Fruit fly (Drosophila melanogaster) whole organism, embryonic: ENCODE results near the gene CheA7a.

ENCODE experiments used
- Adf1 ChIP-seq: fragments of 200-800 bp; sonication (Bioruptor generic); IDR thresholded peaks from 2 replicates; pipeline ENCODE4 v1.3.6; 2022; ENCODE audit warnings: missing biosample characterization, missing genetic modification characterization
- C15 ChIP-seq: fragments of 200-800 bp; sonication (Bioruptor generic); IDR thresholded peaks from 3 replicates; pipeline ENCODE4 v1.3.6; 2022; ENCODE audit warnings: missing biosample characterization, missing genetic modification characterization
- CG10267 ChIP-seq: fragments of 200-800 bp; sonication (Bioruptor generic); optimal IDR thresholded peaks from 2 replicates; lab custom pipeline; 2018; ENCODE audit warnings: missing biosample characterization, mild to moderate bottlenecking, missing genetic modification characterization, moderate library complexity
- CG10543 ChIP-seq: fragments of 200-800 bp; sonication (Bioruptor generic); optimal IDR thresholded peaks from 3 replicates; lab custom pipeline; 2017; ENCODE audit warnings: missing biosample characterization, mild to moderate bottlenecking, missing genetic modification characterization, moderate library complexity
- CG12236 ChIP-seq: fragments of 200-800 bp; sonication (Bioruptor generic); optimal IDR thresholded peaks from 2 replicates; lab custom pipeline; 2016; ENCODE audit warnings: missing biosample characterization, missing genetic modification characterization
- CG12769 ChIP-seq: fragments of 200-800 bp; sonication (Bioruptor generic); optimal IDR thresholded peaks from 2 replicates; lab custom pipeline; 2019; ENCODE audit warnings: missing biosample characterization, mild to moderate bottlenecking, missing genetic modification characterization, moderate library complexity
- CG16815 ChIP-seq: fragments of 200-800 bp; sonication (Bioruptor generic); optimal IDR thresholded peaks from 3 replicates; lab custom pipeline; 2017; ENCODE audit warnings: missing biosample characterization, mild to moderate bottlenecking, missing genetic modification characterization
- CG18599 ChIP-seq: fragments of 200-800 bp; sonication (Bioruptor generic); optimal IDR thresholded peaks from 3 replicates; lab custom pipeline; 2017; ENCODE audit warnings: missing biosample characterization, missing genetic modification characterization, mild to moderate bottlenecking, moderate library complexity, missing genetic modification reagents
- CG2199 ChIP-seq: fragments of 200-800 bp; sonication (Bioruptor generic); IDR thresholded peaks from 3 replicates; pipeline ENCODE4 v1.3.6; 2022; ENCODE audit warnings: missing biosample characterization, missing genetic modification characterization
- CG30403 ChIP-seq: fragments of 200-800 bp; sonication (Bioruptor generic); optimal IDR thresholded peaks from 3 replicates; lab custom pipeline; 2016; ENCODE audit warnings: missing biosample characterization, missing genetic modification characterization
- CG3163 ChIP-seq: fragments of 200-800 bp; sonication (Bioruptor generic); optimal IDR thresholded peaks from 3 replicates; lab custom pipeline; 2016; ENCODE audit warnings: missing biosample characterization, missing genetic modification characterization
- CG34422 ChIP-seq: fragments of 200-800 bp; sonication (Bioruptor generic); IDR thresholded peaks from 3 replicates; pipeline ENCODE4 v1.3.6; 2022; ENCODE audit warnings: missing biosample characterization, missing genetic modification characterization
- CG6654 ChIP-seq: fragments of 200-800 bp; sonication (Bioruptor generic); optimal IDR thresholded peaks from 2 replicates; lab custom pipeline; 2017; ENCODE audit warnings: missing biosample characterization, mild to moderate bottlenecking, missing genetic modification characterization
- CG6791 ChIP-seq: fragments of 200-800 bp; sonication (Bioruptor generic); IDR thresholded peaks from 3 replicates; pipeline ENCODE4 v1.3.6; 2022; ENCODE audit warnings: missing biosample characterization, missing genetic modification characterization; ENCODE audit not compliant: partially characterized antibody
- CG9215 ChIP-seq: fragments of 200-800 bp; sonication (Bioruptor generic); IDR thresholded peaks from 2 replicates; pipeline ENCODE4 v1.3.6; 2022; ENCODE audit warnings: missing biosample characterization, missing genetic modification characterization
- CG9609 ChIP-seq: fragments of 200-800 bp; sonication (Bioruptor generic); optimal IDR thresholded peaks from 3 replicates; lab custom pipeline; 2016; ENCODE audit warnings: missing biosample characterization, missing genetic modification characterization
- CG9817 ChIP-seq: fragments of 200-800 bp; sonication (Bioruptor generic); optimal IDR thresholded peaks from 2 replicates; lab custom pipeline; 2018; ENCODE audit warnings: missing biosample characterization, mild to moderate bottlenecking, missing genetic modification characterization, moderate library complexity
- Chrac-16 ChIP-seq: fragments of 200-800 bp; sonication (Bioruptor generic); optimal IDR thresholded peaks from 3 replicates; lab custom pipeline; 2016; ENCODE audit warnings: missing biosample characterization, missing genetic modification characterization
- CrebB ChIP-seq: fragments of 200-800 bp; sonication (Bioruptor generic); optimal IDR thresholded peaks from 3 replicates; lab custom pipeline; 2018; ENCODE audit warnings: missing biosample characterization, mild to moderate bottlenecking, missing genetic modification characterization
- Gsc ChIP-seq: fragments of 200-800 bp; sonication (Bioruptor generic); IDR thresholded peaks from 2 replicates; pipeline ENCODE4 v1.3.6; 2022; ENCODE audit warnings: missing biosample characterization, missing genetic modification characterization
- HmgZ ChIP-seq: fragments of 200-800 bp; sonication (Bioruptor generic); optimal IDR thresholded peaks from 2 replicates; lab custom pipeline; 2018; ENCODE audit warnings: missing biosample characterization, mild to moderate bottlenecking, missing genetic modification characterization
- Rx ChIP-seq: fragments of 200-800 bp; sonication (Bioruptor generic); IDR thresholded peaks from 2 replicates; pipeline ENCODE4 v1.3.6; 2022; ENCODE audit warnings: missing biosample characterization, missing genetic modification characterization
- cad ChIP-seq: fragments of >200 bp; optimal IDR thresholded peaks from 2 replicates; lab custom pipeline; 2017; ENCODE audit warnings: missing biosample characterization, missing genetic modification characterization
- crol ChIP-seq: fragments of 200-800 bp; sonication (Bioruptor generic); IDR thresholded peaks from 2 replicates; pipeline ENCODE4 v1.3.6; 2022; ENCODE audit warnings: missing biosample characterization, missing genetic modification characterization
- cwo ChIP-seq: fragments of 200-800 bp; sonication (Bioruptor generic); optimal IDR thresholded peaks from 3 replicates; lab custom pipeline; 2017; ENCODE audit warnings: missing biosample characterization, missing genetic modification characterization, mild to moderate bottlenecking, moderate library complexity, missing genetic modification reagents
- danr ChIP-seq: fragments of 200-800 bp; sonication (Bioruptor generic); IDR thresholded peaks from 2 replicates; pipeline ENCODE4 v1.3.6; 2022; ENCODE audit warnings: missing biosample characterization, missing genetic modification characterization
- ems ChIP-seq: fragments of 200-800 bp; sonication (Bioruptor generic); optimal IDR thresholded peaks from 3 replicates; lab custom pipeline; 2016; ENCODE audit warnings: missing biosample characterization, missing genetic modification characterization
- gcm2 ChIP-seq: fragments of 200-800 bp; sonication (Bioruptor generic); optimal IDR thresholded peaks from 2 replicates; lab custom pipeline; 2016; ENCODE audit warnings: missing biosample characterization, missing genetic modification characterization
- jigr1 ChIP-seq: fragments of 200-800 bp; sonication (Bioruptor generic); IDR thresholded peaks from 3 replicates; pipeline ENCODE4 v1.3.6; 2022; ENCODE audit warnings: missing biosample characterization, missing genetic modification characterization
- kni ChIP-seq: fragments of 200-800 bp; sonication (Bioruptor generic); optimal IDR thresholded peaks from 3 replicates; lab custom pipeline; 2017; ENCODE audit warnings: mild to moderate bottlenecking, missing biosample characterization, missing genetic modification reagents, missing genetic modification characterization
- lbe ChIP-seq: fragments of 200-800 bp; sonication (Bioruptor generic); optimal IDR thresholded peaks from 2 replicates; lab custom pipeline; 2016; ENCODE audit warnings: missing biosample characterization, mild to moderate bottlenecking, missing genetic modification characterization
- lilli ChIP-seq: fragments of 200-800 bp; sonication (Bioruptor generic); optimal IDR thresholded peaks from 3 replicates; lab custom pipeline; 2016; ENCODE audit warnings: missing biosample characterization, missing genetic modification characterization
- pan ChIP-seq, 4 experiments: fragments of >200 bp in 3 of 4; fragments of 200-800 bp in 1 of 4; sonication (Bioruptor generic) in 1 of 4; optimal IDR thresholded peaks in 3 of 4; IDR thresholded peaks in 1 of 4; 2 replicates each; pipeline versions ENCODE4 v1.3.6 to Lab custom; 2017 to 2022; ENCODE audit warnings: missing biosample characterization in 2 of 4, missing genetic modification characterization in 2 of 4, mixed read lengths in 1 of 4
- pros ChIP-seq: fragments of 200-800 bp; sonication (Bioruptor generic); optimal IDR thresholded peaks from 3 replicates; lab custom pipeline; 2019; ENCODE audit warnings: missing biosample characterization, mild to moderate bottlenecking, missing genetic modification characterization, moderate library complexity
- schlank ChIP-seq: fragments of 200-800 bp; sonication (Bioruptor generic); optimal IDR thresholded peaks from 2 replicates; lab custom pipeline; 2018; ENCODE audit warnings: missing biosample characterization, mild to moderate bottlenecking, missing genetic modification characterization
- sens ChIP-seq: fragments of 200-800 bp; sonication (Bioruptor generic); peaks from one replicate; lab custom pipeline; 2016; ENCODE audit warnings: missing biosample characterization, missing genetic modification characterization
- seq ChIP-seq: fragments of 200-800 bp; sonication (Bioruptor generic); IDR thresholded peaks from 2 replicates; pipeline ENCODE4 v1.3.6; 2022; ENCODE audit warnings: missing biosample characterization, missing genetic modification characterization
- slp2 ChIP-seq: fragments of 200-800 bp; sonication (Bioruptor generic); optimal IDR thresholded peaks from 2 replicates; lab custom pipeline; 2016; ENCODE audit warnings: missing biosample characterization, missing genetic modification characterization
- ssp ChIP-seq: fragments of 200-800 bp; sonication (Bioruptor generic); IDR thresholded peaks from 2 replicates; pipeline ENCODE4 v1.3.6; 2022; ENCODE audit warnings: missing biosample characterization, missing genetic modification characterization
- tgo ChIP-seq: fragments of 200-800 bp; sonication (Bioruptor generic); IDR thresholded peaks from 3 replicates; pipeline ENCODE4 v1.3.6; 2022; ENCODE audit warnings: missing biosample characterization, missing genetic modification characterization
- tna ChIP-seq: fragments of 200-800 bp; sonication (Bioruptor generic); IDR thresholded peaks from 2 replicates; pipeline ENCODE4 v1.3.6; 2022; ENCODE audit warnings: missing biosample characterization, missing genetic modification characterization; ENCODE audit not compliant: partially characterized antibody

The CheA7a gene

DNA sequence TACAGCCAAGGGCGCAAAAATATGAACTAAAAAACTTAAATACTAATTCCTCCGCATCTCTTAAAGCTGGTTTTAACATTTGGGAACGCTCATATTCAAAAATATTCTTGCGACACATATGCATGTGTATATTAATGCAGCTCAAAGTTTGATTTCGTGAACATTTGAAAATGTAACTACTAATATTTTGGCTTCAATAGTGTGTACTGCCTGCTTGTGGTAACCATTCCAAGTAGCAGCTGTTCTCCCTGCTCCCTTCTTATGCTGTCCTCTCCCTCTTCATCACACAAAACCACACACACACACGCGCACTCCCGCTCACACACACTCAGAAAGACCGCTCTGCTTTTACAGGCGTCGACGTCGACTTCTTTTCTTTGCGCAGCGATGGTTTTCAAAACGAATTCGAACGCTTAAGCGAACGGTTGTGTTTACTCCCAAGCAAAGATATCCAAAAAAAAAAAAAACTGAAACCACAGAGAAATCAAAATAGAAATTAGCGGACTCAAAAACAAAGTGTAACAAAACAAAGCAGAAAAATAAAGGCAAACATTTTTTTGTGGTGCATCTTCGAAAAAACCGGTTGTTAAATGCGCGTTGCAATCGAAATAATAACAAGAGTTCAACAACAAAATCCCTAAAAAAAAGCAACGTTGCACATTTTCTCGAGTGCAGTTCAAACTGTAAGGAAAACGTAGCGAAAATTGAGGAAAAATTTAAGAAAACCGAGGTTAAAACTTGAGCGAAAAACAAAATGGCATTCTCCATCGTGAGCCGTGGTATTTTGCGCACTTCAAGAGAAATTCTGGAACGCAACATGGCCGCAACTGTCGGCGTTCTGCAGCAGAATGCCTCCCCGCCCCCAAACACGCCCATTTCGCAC, 40.7 kb upstream of the CheA7a start, which contains the start of gene CBP (continued):
- TF ChIP-seq pan (optimal IDR thresholded peaks at IDR 0.05; lab: Kevin White, UChicago) (no peak), pan (GFP tag; optimal IDR thresholded peaks at IDR 0.05 in 1 of 2, IDR thresholded peaks at IDR 0.05 in 1 of 2) (peak in 1 of 2 experiments; percentile 96), lbe (GFP tag; lab: Kevin White, UChicago) (peak; percentile 83), C15 (GFP tag; lab: Robert Waterston, UW) (peak; percentile 81; the same call in 2 of the 3 replicates), Gsc (GFP tag; lab: Robert Waterston, UW) (peak; percentile 93), Adf1 (GFP tag; lab: Robert Waterston, UW) (peak; percentile 91), CG16815 (GFP tag; lab: Kevin White, UChicago) (peak; percentile 97), CG10267 (tag; lab: Kevin White, UChicago) (peak; percentile 95), jigr1 (peak; percentile 91), CG9609 (peak; percentile 97), gcm2 (GFP tag; lab: Kevin White, UChicago) (peak; percentile 93), tna (GFP tag; lab: Robert Waterston, UW) (no peak), CG34422 (GFP tag; lab: Robert Waterston, UW) (peak; percentile 95), Rx (peak; percentile 93), cwo (peak; percentile 94), CG18599 (GFP tag; lab: Kevin White, UChicago) (peak; percentile 97), schlank (peak; percentile 91), Chrac-16 (GFP tag; lab: Kevin White, UChicago) (peak; percentile 97), ems (peak; percentile 97), danr (peak; percentile 93), CrebB (tag; lab: Kevin White, UChicago) (peak; percentile 97), lilli (GFP tag; lab: Kevin White, UChicago) (peak; percentile 96), CG9215 (peak; percentile 84), slp2 (GFP tag; lab: Kevin White, UChicago) (peak; percentile 97)

- peak; percentile 37 for TF ChIP-seq kni
- TF ChIP-seq CG9817 (tag; lab: Kevin White, UChicago) = no peak
- 0 out of 3 replicates have a peak, but pooled peaks have one; percentile 8 for TF ChIP-seq CG6791 (GFP tag; lab: Robert Waterston, UW)
- TF ChIP-seq CG9609 = no peak
- TF ChIP-seq sens (GFP tag; lab: Kevin White, UChicago) = peak; percentile 36
- TF ChIP-seq CG3163 = no peak
- TF ChIP-seq CG30403 (GFP tag; lab: Kevin White, UChicago) = no peak
- TF ChIP-seq crol (GFP tag; lab: Robert Waterston, UW) = peak; percentile 84
- TF ChIP-seq seq (GFP tag; lab: Robert Waterston, UW) = 0 out of 2 replicates have a peak, but pooled peaks have one; percentile 0
- no peak for TF ChIP-seq tgo (GFP tag; lab: Robert Waterston, UW)
- TF ChIP-seq pros = peak; percentile 24
- TF ChIP-seq HmgZ (tag; lab: Kevin White, UChicago) = no peak
- TF ChIP-seq CG2199 (GFP tag; lab: Robert Waterston, UW) = peak; percentile 69; the same call in 2 of the 3 replicates
- peak; percentile 63 for TF ChIP-seq cad (GFP tag; lab: Kevin White, UChicago)
- peak; percentile 35 for TF ChIP-seq CG12769 (tag; lab: Kevin White, UChicago)
- TF ChIP-seq CG6654 (GFP tag; lab: Kevin White, UChicago) = peak; percentile 98
- no peak for TF ChIP-seq lbe (GFP tag; lab: Kevin White, UChicago)
- TF ChIP-seq CG12236 (GFP tag; lab: Kevin White, UChicago) = no peak
- no peak for TF ChIP-seq ssp
- TF ChIP-seq CG10543 (GFP tag; lab: Kevin White, UChicago) = no peak
These were observed 40.0 kb upstream of the CheA7a start for dm6 chrX:7337975-7338374.
